Fruit fly (Drosophila melanogaster): Measurements from ENCODE around the gene Cyp305a1.

The Cyp305a1 gene

dm6 chr3L:19846960-19847359 lies 33.8 kb upstream of the Cyp305a1 start (continued):
- TF ChIP-seq danr (GFP tag; IDR thresholded peaks at IDR 0.05), result no peak
- TF ChIP-seq Kr (GFP tag; optimal IDR thresholded peaks at IDR 0.05), result no peak
- no peak for TF ChIP-seq Atf6 (GFP tag; IDR thresholded peaks at IDR 0.05)
- no peak for TF ChIP-seq Nf-YB (GFP tag; optimal IDR thresholded peaks at IDR 0.05)
- TF ChIP-seq CG7271 (tag; optimal IDR thresholded peaks at IDR 0.05), result no peak
- TF ChIP-seq p53 (GFP tag; optimal IDR thresholded peaks at IDR 0.05), result no peak
- TF ChIP-seq h (optimal IDR thresholded peaks at IDR 0.05), result no peak
- no peak for TF ChIP-seq twi (tag; optimal IDR thresholded peaks at IDR 0.05)
- no peak for TF ChIP-seq Chrac-16 (GFP tag; optimal IDR thresholded peaks at IDR 0.05)
- TF ChIP-seq exex (tag; optimal IDR thresholded peaks at IDR 0.05), result no peak
- TF ChIP-seq CG8765 (GFP tag; IDR thresholded peaks at IDR 0.05), result no peak
- no peak for TF ChIP-seq CG34224 (GFP tag; IDR thresholded peaks at IDR 0.05; ENCODE audit: partially characterized antibody)
- no peak for TF ChIP-seq inv (GFP tag; IDR thresholded peaks at IDR 0.05; ENCODE audit: partially characterized antibody)
- no peak for TF ChIP-seq pan (optimal IDR thresholded peaks at IDR 0.05)
- no peak for TF ChIP-seq pan (GFP tag; optimal IDR thresholded peaks at IDR 0.05 in 1 of 2, IDR thresholded peaks at IDR 0.05 in 1 of 2)
- no peak for TF ChIP-seq TFAM (GFP tag; optimal IDR thresholded peaks at IDR 0.05)
- no peak for TF ChIP-seq Dbx (GFP tag; IDR thresholded peaks at IDR 0.05)
- no peak for TF ChIP-seq wor (GFP tag; IDR thresholded peaks at IDR 0.05)
- no peak for TF ChIP-seq CG12942 (GFP tag; optimal IDR thresholded peaks at IDR 0.05)
- TF ChIP-seq gro (GFP tag; optimal IDR thresholded peaks at IDR 0.05), result no peak
- no peak for TF ChIP-seq dm (GFP tag; optimal IDR thresholded peaks at IDR 0.05)
- TF ChIP-seq CG11093 (GFP tag; IDR thresholded peaks at IDR 0.05), result no peak
- no peak for TF ChIP-seq Lpt (GFP tag; optimal IDR thresholded peaks at IDR 0.05)
- TF ChIP-seq CG9609 (GFP tag; optimal IDR thresholded peaks at IDR 0.05), result no peak
- no peak for TF ChIP-seq CG2116 (GFP tag; optimal IDR thresholded peaks at IDR 0.05)
- TF ChIP-seq Oli (tag; optimal IDR thresholded peaks at IDR 0.05), result no peak
- TF ChIP-seq onecut (GFP tag; IDR thresholded peaks at IDR 0.05), result no peak
- no peak for TF ChIP-seq dpn (GFP tag; optimal IDR thresholded peaks at IDR 0.05)
- TF ChIP-seq pb (GFP tag; optimal IDR thresholded peaks at IDR 0.05), result no peak
- no peak for TF ChIP-seq CG32532 (GFP tag; IDR thresholded peaks at IDR 0.05)
- TF ChIP-seq Lim3 (GFP tag; IDR thresholded peaks at IDR 0.05), result no peak
- no peak for TF ChIP-seq az2 (GFP tag; optimal IDR thresholded peaks at IDR 0.05)
- TF ChIP-seq sim (GFP tag; IDR thresholded peaks at IDR 0.05), result no peak
- TF ChIP-seq ATbp (GFP tag; optimal IDR thresholded peaks at IDR 0.05), result peak; percentile 85
- TF ChIP-seq CG14441 (GFP tag; IDR thresholded peaks at IDR 0.05), result no peak
- no peak for TF ChIP-seq Bdp1 (GFP tag; optimal IDR thresholded peaks at IDR 0.05)
- TF ChIP-seq vfl (GFP tag; optimal IDR thresholded peaks at IDR 0.05), result no peak
- peak; percentile 16 for TF ChIP-seq odd (GFP tag; optimal IDR thresholded peaks at IDR 0.05)
- peak; percentile 64 for TF ChIP-seq CG2875 (GFP tag; optimal IDR thresholded peaks at IDR 0.05)
- no peak for TF ChIP-seq row (GFP tag; IDR thresholded peaks at IDR 0.05)
- TF ChIP-seq H15 (GFP tag; IDR thresholded peaks at IDR 0.05), result no peak
- TF ChIP-seq trh (GFP tag; optimal IDR thresholded peaks at IDR 0.05), result no peak
- TF ChIP-seq BtbVII (GFP tag; optimal IDR thresholded peaks at IDR 0.05), result peak; percentile 69
- TF ChIP-seq crc (GFP tag; optimal IDR thresholded peaks at IDR 0.05), result no peak
- no peak for TF ChIP-seq Mes4 (GFP tag; optimal IDR thresholded peaks at IDR 0.05)
- no peak for TF ChIP-seq CG14014 (GFP tag; IDR thresholded peaks at IDR 0.05)
- no peak for TF ChIP-seq CG4854 (GFP tag; optimal IDR thresholded peaks at IDR 0.05)
- no peak for TF ChIP-seq CG13624 (GFP tag; optimal IDR thresholded peaks at IDR 0.05)
- no peak for TF ChIP-seq CG5245 (GFP tag; optimal IDR thresholded peaks at IDR 0.05)
- no peak for TF ChIP-seq ase (GFP tag; IDR thresholded peaks at IDR 0.05)
- no peak for TF ChIP-seq crol (GFP tag; IDR thresholded peaks at IDR 0.05)
- no peak for TF ChIP-seq cas (GFP tag; IDR thresholded peaks at IDR 0.05)
- TF ChIP-seq insv (GFP tag; optimal IDR thresholded peaks at IDR 0.05), result no peak
- no peak for TF ChIP-seq B-H1 (GFP tag; IDR thresholded peaks at IDR 0.05)
